Fruit fly (Drosophila melanogaster): Measurements from ENCODE around the gene Polr3E.

- TF ChIP-seq insv (optimal IDR thresholded peaks at IDR 0.05) (no peak), h (optimal IDR thresholded peaks at IDR 0.05) (no peak), psq (optimal IDR thresholded peaks at IDR 0.05) (no peak), Myc (optimal IDR thresholded peaks at IDR 0.05) (no peak), ttk (optimal IDR thresholded peaks at IDR 0.05) (no peak)
These were observed 28.8 kb downstream of the Polr3E start for dm6 chr3L:21060189-21061070.

Measured in Kc167 (cell line).